Worm (Caenorhabditis elegans): ENCODE results near the gene ZK1127.13.

Gene ZK1127.13

DNA sequence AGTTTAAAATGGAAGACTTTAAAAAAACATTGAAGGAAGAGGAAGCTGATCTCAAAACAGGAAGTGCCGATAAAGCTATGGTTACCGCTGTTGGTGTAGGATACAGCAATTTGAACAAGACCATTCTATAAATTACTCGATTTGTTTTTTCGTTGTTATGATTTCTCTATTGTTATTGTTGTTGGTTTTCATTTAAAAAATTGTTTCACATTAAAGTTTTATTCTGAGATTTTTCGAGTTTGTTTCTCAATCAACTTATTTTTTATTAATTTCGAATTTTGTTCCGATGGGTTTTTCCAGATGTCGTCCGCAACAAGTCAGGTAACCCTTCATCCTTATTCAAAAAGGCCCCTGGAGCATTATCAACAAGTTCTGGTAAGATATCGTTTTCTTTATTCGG, 1.3 kb upstream of the ZK1127.13 start, which contains the start of gene ZK1127.12:
Gene ZK1127.12 (plus strand): TSS at position 301 of the 400 bp plus-strand sequence.
- TF ChIP-seq nhr-28 (tag; optimal IDR thresholded peaks at IDR 0.05) (no peak), nhr-43 (tag; optimal IDR thresholded peaks at IDR 0.05; ENCODE audit: poor library complexity, severe bottlenecking) (no peak), ceh-28 (tag; optimal IDR thresholded peaks at IDR 0.05) (no peak), skn-1 (tag; optimal IDR thresholded peaks at IDR 0.05) (no peak), fkh-10 (GFP tag; optimal IDR thresholded peaks at IDR 0.05) (no peak), aly-2 (tag; optimal IDR thresholded peaks at IDR 0.05) (no peak), lin-15B (tag; optimal IDR thresholded peaks at IDR 0.05) (no peak), mdl-1 (tag; optimal IDR thresholded peaks at IDR 0.05) (no peak), fkh-2 (tag; optimal IDR thresholded peaks at IDR 0.05) (no peak), elt-2 (tag; optimal IDR thresholded peaks at IDR 0.05) (no peak), elt-1 (tag; optimal IDR thresholded peaks at IDR 0.05) (no peak), nhr-11 (tag; optimal IDR thresholded peaks at IDR 0.05) (no peak), ceh-82 (tag; optimal IDR thresholded peaks at IDR 0.05) (no peak), R02D3.7 (tag; optimal IDR thresholded peaks at IDR 0.05) (no peak), egl-5 (tag; optimal IDR thresholded peaks at IDR 0.05) (no peak), pha-4 (tag; optimal IDR thresholded peaks at IDR 0.05) (no peak), lsy-12 (tag; optimal IDR thresholded peaks at IDR 0.05) (no peak), ceh-16 (tag; optimal IDR thresholded peaks at IDR 0.05) (no peak), nhr-25 (tag; optimal IDR thresholded peaks at IDR 0.05) (no peak)

DNA sequence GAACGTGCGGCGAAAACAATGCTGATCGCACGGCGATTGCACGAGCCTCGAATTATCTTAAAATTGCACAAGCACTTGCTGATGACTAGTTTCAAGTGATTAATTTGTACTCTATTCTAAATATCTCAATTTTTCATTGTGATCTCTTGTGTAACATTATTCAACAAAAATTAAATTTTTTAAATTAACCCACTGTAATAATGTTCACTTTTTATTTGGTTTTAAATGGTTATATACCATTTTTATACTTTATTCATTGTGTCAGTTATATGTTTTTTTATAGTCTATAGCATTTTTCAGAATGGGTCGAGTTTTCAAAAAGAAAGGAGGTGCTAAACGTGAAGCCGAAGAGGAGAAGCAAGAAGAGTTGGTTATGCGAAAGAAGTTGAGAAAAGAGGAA, 548 bp downstream of the ZK1127.13 start, which contains the start of gene ZK1127.4:
Gene ZK1127.4 (plus strand): TSS at position 301 of the 400 bp plus-strand sequence.
- TF ChIP-seq ZK546.5 (tag; optimal IDR thresholded peaks at IDR 0.05) (no peak), ama-1 (optimal IDR thresholded peaks at IDR 0.05) (no peak), nhr-23 (tag; optimal IDR thresholded peaks at IDR 0.05) (no peak), elt-1 (tag; optimal IDR thresholded peaks at IDR 0.05) (no peak), ztf-4 (tag; optimal IDR thresholded peaks at IDR 0.05) (no peak), egl-27 (tag; optimal IDR thresholded peaks at IDR 0.05) (no peak), nhr-77 (tag; optimal IDR thresholded peaks at IDR 0.05) (no peak), fkh-10 (GFP tag; optimal IDR thresholded peaks at IDR 0.05) (no peak), mml-1 (tag; optimal IDR thresholded peaks at IDR 0.05) (no peak)

ce11 chrII:7054987-7055386, 1.9 kb downstream of the ZK1127.13 start, which contains the start of gene ZK1127.3:
Gene ZK1127.3 (plus strand): TSS chrII:7055287.
- no peak for TF ChIP-seq nhr-43 (tag; optimal IDR thresholded peaks at IDR 0.05; ENCODE audit: poor library complexity, severe bottlenecking)
- TF ChIP-seq mdl-1 (tag; optimal IDR thresholded peaks at IDR 0.05), result no peak
- no peak for TF ChIP-seq ztf-4 (tag; optimal IDR thresholded peaks at IDR 0.05)
- TF ChIP-seq nhr-23 (tag; optimal IDR thresholded peaks at IDR 0.05), result no peak
- no peak for TF ChIP-seq ceh-28 (tag; optimal IDR thresholded peaks at IDR 0.05)
- TF ChIP-seq aly-2 (tag; optimal IDR thresholded peaks at IDR 0.05), result no peak
- TF ChIP-seq egl-5 (tag; optimal IDR thresholded peaks at IDR 0.05), result no peak

DNA sequence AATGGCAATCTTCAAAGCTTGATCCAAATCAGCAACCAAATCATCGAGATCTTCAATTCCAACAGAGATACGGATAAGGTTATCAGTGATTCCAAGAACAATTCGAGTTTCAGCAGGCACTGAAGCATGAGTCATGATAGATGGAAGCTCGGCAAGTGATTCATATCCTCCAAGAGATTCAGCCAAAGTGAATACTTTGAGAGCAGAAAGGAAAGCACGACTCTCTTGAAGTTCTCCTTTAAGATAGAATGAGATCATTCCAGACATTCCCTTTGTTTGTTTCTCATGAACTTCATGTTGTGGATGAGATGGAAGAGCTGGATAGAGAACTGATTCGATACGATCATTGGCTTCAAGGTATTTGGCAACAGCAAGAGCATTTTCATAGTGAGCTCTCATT, 3.2 kb downstream of the ZK1127.13 start:
- peak; percentile 2 for TF ChIP-seq nhr-43 (tag; optimal IDR thresholded peaks at IDR 0.05; ENCODE audit: poor library complexity, severe bottlenecking)
- TF ChIP-seq nhr-237 (tag; optimal IDR thresholded peaks at IDR 0.05), result no peak

DNA sequence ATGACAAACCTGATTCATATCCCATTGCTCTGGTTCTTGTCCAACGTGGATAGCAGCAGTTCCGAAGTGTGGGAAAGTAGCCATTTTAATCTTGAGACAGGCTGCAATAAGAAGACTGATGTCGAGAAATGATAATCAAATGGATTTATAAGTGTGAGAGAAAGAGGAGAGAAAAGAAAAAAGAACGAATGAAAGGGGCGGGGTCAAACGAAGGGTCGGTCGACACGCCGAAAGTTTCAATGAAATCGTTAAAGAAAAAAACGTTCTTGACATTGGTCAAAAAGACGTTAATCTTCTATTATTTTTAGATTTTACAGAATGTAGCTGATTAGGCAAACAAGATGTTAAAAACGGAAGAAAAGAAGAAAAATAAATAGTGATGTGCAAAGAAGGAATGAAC, 4.8 kb downstream of the ZK1127.13 start, which contains the start of gene cth-2:
Gene cth-2 (minus strand): TSS at position 101 of the 400 bp plus-strand sequence.
- TF ChIP-seq pha-4 (tag; optimal IDR thresholded peaks at IDR 0.05) (peak; percentile 9), unc-62 (GFP tag; optimal IDR thresholded peaks at IDR 0.05) (no peak), elt-2 (tag; optimal IDR thresholded peaks at IDR 0.05) (peak; percentile 21), pqm-1 (tag; optimal IDR thresholded peaks at IDR 0.05) (no peak), eor-1 (tag; optimal IDR thresholded peaks at IDR 0.05) (no peak), jun-1 (tag; optimal IDR thresholded peaks at IDR 0.05) (no peak), lin-39 (tag; optimal IDR thresholded peaks at IDR 0.05) (no peak), ZK546.5 (tag; optimal IDR thresholded peaks at IDR 0.05) (no peak), nhr-28 (tag; optimal IDR thresholded peaks at IDR 0.05) (no peak), nhr-25 (tag; optimal IDR thresholded peaks at IDR 0.05) (no peak), daf-12 (tag; optimal IDR thresholded peaks at IDR 0.05) (no peak), nhr-11 (tag; optimal IDR thresholded peaks at IDR 0.05) (peak; percentile 9)

Measured in whole organism, L3 larva.